Worm (Caenorhabditis elegans): ENCODE results near the gene srz-23.

- TF ChIP-seq zag-1 (tag; optimal IDR thresholded peaks at IDR 0.05) (no peak), aly-2 (tag; optimal IDR thresholded peaks at IDR 0.05) (no peak), egl-27 (tag; optimal IDR thresholded peaks at IDR 0.05) (no peak), mdl-1 (tag; optimal IDR thresholded peaks at IDR 0.05) (no peak)
These were observed 14.3 kb downstream of the srz-23 start for ce11 chrIV:3467751-3468150.

Data from whole organism, L3 larva.